Fruit fly (Drosophila melanogaster) whole organism, embryonic: Measurements from ENCODE around the gene vkg.

Experiments used
- E2f2 ChIP-seq: fragments of 200-800 bp; sonication (Bioruptor generic); IDR thresholded peaks from 2 replicates; pipeline ENCODE4 v1.3.6; 2022; ENCODE audit warnings: missing biosample characterization, missing genetic modification characterization
- Hmr ChIP-seq: fragments of 200-800 bp; sonication (Bioruptor generic); optimal IDR thresholded peaks from 3 replicates; lab custom pipeline; 2017; ENCODE audit warnings: mild to moderate bottlenecking, missing biosample characterization, missing genetic modification reagents, missing genetic modification characterization
- ken ChIP-seq: fragments of 200-800 bp; sonication (Bioruptor generic); IDR thresholded peaks from 3 replicates; pipeline ENCODE4 v1.3.6; 2022; ENCODE audit warnings: missing biosample characterization, missing genetic modification characterization
- sna ChIP-seq: fragments of 200-800 bp; sonication (Bioruptor generic); IDR thresholded peaks from 2 replicates; pipeline ENCODE4 v1.3.6; 2022; ENCODE audit warnings: missing biosample characterization, missing genetic modification characterization; ENCODE audit not compliant: partially characterized antibody

DNA sequence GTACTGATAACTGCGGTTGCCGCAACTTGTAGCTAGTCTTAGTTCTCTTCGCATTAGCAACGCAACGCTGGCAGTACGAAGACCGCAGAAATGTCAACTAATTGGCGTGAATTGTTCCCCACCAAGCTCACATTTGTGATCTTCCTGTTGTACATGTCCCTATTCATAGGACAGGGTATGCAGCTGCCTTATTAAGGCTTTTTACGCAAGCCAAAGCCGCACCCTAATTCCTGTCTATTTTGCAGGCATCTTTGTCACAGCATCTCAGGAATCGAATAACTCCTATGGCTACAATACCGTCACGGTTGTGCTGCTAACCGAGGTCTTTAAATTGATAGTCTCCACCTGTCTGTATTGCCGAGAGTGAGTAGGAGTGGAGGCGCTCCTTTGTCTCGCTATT lies 25.0 kb upstream of the vkg start, which contains the start of gene eIF3h:
- no peak for TF ChIP-seq Hmr
- no peak for TF ChIP-seq E2f2
- TF ChIP-seq sna (GFP tag; lab: Robert Waterston, UW), result no peak
- TF ChIP-seq ken (GFP tag; lab: Robert Waterston, UW), result no peak
